In the genomic region with DNA sequence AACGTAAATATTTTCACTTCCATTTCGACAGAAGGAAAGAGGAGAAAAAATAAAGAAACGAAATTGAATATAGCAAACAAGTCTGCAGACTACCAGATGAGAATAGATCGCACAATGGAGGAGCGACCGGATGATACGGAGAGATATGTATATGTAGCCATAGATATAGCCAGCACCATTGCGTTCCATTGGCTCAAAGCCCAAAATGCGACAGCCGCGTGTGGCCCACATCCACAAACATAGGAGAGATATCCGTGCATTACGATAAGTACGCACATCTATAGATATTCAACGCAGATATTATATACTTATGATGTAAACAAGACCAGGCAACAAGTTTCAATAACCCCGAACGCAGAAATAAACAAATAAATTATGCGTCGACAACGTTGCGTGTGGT, we compare ENCODE assay signal across 3 fruit fly cellular contexts.
TF ChIP-seq lines count a peak whose summit lies in the region.

No protein-coding gene starts in this region.

- TF ChIP-seq CTCF in whole organism, embryonic (GFP tag; optimal IDR thresholded peaks at IDR 0.05; lab: Kevin White, UChicago): no peak

TF ChIP-seq in whole organism, embryonic, 481 proteins besides CTCF, POLR2A, EP300 and RAD21:
- TF ChIP-seq CG15479 (GFP tag; optimal IDR thresholded peaks at IDR 0.05; lab: Kevin White, UChicago) (no peak), nom (GFP tag; optimal IDR thresholded peaks at IDR 0.05; lab: Kevin White, UChicago) (peak; percentile 79), bsh (GFP tag; optimal IDR thresholded peaks at IDR 0.05; lab: Kevin White, UChicago) (peak in 1 of 2 experiments; percentile 49), so (GFP tag; IDR thresholded peaks at IDR 0.05; lab: Robert Waterston, UW) (peak; percentile 17; the same call in 1 of the 3 replicates), kah (GFP tag; optimal IDR thresholded peaks at IDR 0.05; lab: Kevin White, UChicago) (peak; percentile 24), CG2199 (GFP tag; IDR thresholded peaks at IDR 0.05; lab: Robert Waterston, UW) (0 out of 3 replicates have a peak, but pooled peaks have one; percentile 31)

TF ChIP-seq in whole organism, prepupa, 60 proteins besides CTCF, POLR2A, EP300 and RAD21:
- peak; percentile 50 for TF ChIP-seq CG6808 (GFP tag; optimal IDR thresholded peaks at IDR 0.05; lab: Kevin White, UChicago)
- no peak for TF ChIP-seq CG3919 (GFP tag; optimal IDR thresholded peaks at IDR 0.05; lab: Kevin White, UChicago)
- TF ChIP-seq ss (GFP tag; optimal IDR thresholded peaks at IDR 0.05; lab: Kevin White, UChicago): peak; percentile 43 to 58
- peak; percentile 39 for TF ChIP-seq CG9139 (GFP tag; optimal IDR thresholded peaks at IDR 0.05; lab: Kevin White, UChicago)
TF ChIP-seq in whole organism, prepupa: peak in this region for 3.

TF ChIP-seq in whole organism, pupa, 21 proteins besides CTCF, POLR2A, EP300 and RAD21:
- TF ChIP-seq EcR (GFP tag; optimal IDR thresholded peaks at IDR 0.05; lab: Kevin White, UChicago): peak; percentile 67
- peak; percentile 22 for TF ChIP-seq CG14655 (GFP tag; optimal IDR thresholded peaks at IDR 0.05; lab: Kevin White, UChicago)
- no peak for TF ChIP-seq rn (GFP tag; IDR thresholded peaks at IDR 0.05; lab: Robert Waterston, UW)
- peak; percentile 0 for TF ChIP-seq CG17806 (tag; optimal IDR thresholded peaks at IDR 0.05; lab: Kevin White, UChicago)
- peak; percentile 38 for TF ChIP-seq gl (tag; optimal IDR thresholded peaks at IDR 0.05; lab: Kevin White, UChicago)
TF ChIP-seq in whole organism, pupa: peak in this region for 4.
